Fruit fly (Drosophila melanogaster) whole organism, prepupa: Measurements from ENCODE around the gene CG43618.

Experiments
- Blimp-1 ChIP-seq: fragments of 200-800 bp; sonication (Bioruptor generic); optimal IDR thresholded peaks from 3 replicates; lab custom pipeline; 2017; ENCODE audit warnings: missing biosample characterization, missing genetic modification characterization, mild to moderate bottlenecking, moderate library complexity, missing genetic modification reagents
- CG10631 ChIP-seq: fragments of 200-800 bp; sonication (Bioruptor generic); optimal IDR thresholded peaks from 2 replicates; lab custom pipeline; 2016; ENCODE audit warnings: missing biosample characterization, missing genetic modification characterization
- CG10669 ChIP-seq: fragments of 200-800 bp; sonication (Bioruptor generic); optimal IDR thresholded peaks from 3 replicates; lab custom pipeline; 2018; ENCODE audit warnings: missing biosample characterization, mild to moderate bottlenecking, missing genetic modification characterization, moderate library complexity
- CG11294 ChIP-seq: fragments of 200-800 bp; sonication (Bioruptor generic); IDR thresholded peaks from 2 replicates; pipeline ENCODE4 v1.3.6; 2022; ENCODE audit warnings: missing biosample characterization, missing genetic modification characterization
- CG11762 ChIP-seq: fragments of 200-800 bp; sonication (Bioruptor generic); optimal IDR thresholded peaks from 3 replicates; lab custom pipeline; 2016; ENCODE audit warnings: missing biosample characterization, missing genetic modification characterization; ENCODE audit not compliant: insufficient read depth
- CG11902 ChIP-seq: fragments of 200-800 bp; sonication (Bioruptor generic); optimal IDR thresholded peaks from 3 replicates; lab custom pipeline; 2016; ENCODE audit warnings: missing biosample characterization, missing genetic modification characterization
- CG15336 ChIP-seq: fragments of 200-800 bp; sonication (Bioruptor generic); IDR thresholded peaks from 2 replicates; pipeline ENCODE4 v1.3.6; 2022; ENCODE audit warnings: missing biosample characterization, missing genetic modification characterization
- CG1621 ChIP-seq: fragments of 200-800 bp; sonication (Bioruptor generic); optimal IDR thresholded peaks from 3 replicates; lab custom pipeline; 2018; ENCODE audit warnings: missing biosample characterization, mild to moderate bottlenecking, missing genetic modification characterization
- CG16779 ChIP-seq: fragments of 200-800 bp; sonication (Bioruptor generic); optimal IDR thresholded peaks from 3 replicates; lab custom pipeline; 2017; ENCODE audit warnings: missing biosample characterization, mild to moderate bottlenecking, missing genetic modification characterization
- CG3032 ChIP-seq: fragments of 200-800 bp; optimal IDR thresholded peaks from 2 replicates; lab custom pipeline; 2019; ENCODE audit warnings: missing biosample characterization, mild to moderate bottlenecking, missing genetic modification characterization, moderate library complexity
- CG31627 ChIP-seq: fragments of 200-800 bp; sonication (Bioruptor generic); optimal IDR thresholded peaks from 3 replicates; lab custom pipeline; 2016; ENCODE audit warnings: missing biosample characterization, missing genetic modification characterization
- CG34406 ChIP-seq: fragments of 200-800 bp; sonication (Bioruptor generic); optimal IDR thresholded peaks from 3 replicates; lab custom pipeline; 2016; ENCODE audit warnings: missing biosample characterization, missing genetic modification characterization
- CG3919 ChIP-seq: fragments of 200-800 bp; sonication (Bioruptor generic); optimal IDR thresholded peaks from 3 replicates; lab custom pipeline; 2016; ENCODE audit warnings: missing biosample characterization, missing genetic modification characterization
- CG6163 ChIP-seq: fragments of 200-800 bp; sonication (Bioruptor generic); IDR thresholded peaks from 3 replicates; pipeline ENCODE4 v1.3.6; 2022; ENCODE audit warnings: missing biosample characterization, missing genetic modification characterization
- CG6276 ChIP-seq: fragments of 200-800 bp; sonication (Bioruptor generic); optimal IDR thresholded peaks from 2 replicates; lab custom pipeline; 2017; ENCODE audit warnings: missing biosample characterization, mild to moderate bottlenecking, missing genetic modification characterization
- CG6792 ChIP-seq: fragments of 200-800 bp; sonication (Bioruptor generic); optimal IDR thresholded peaks from 3 replicates; lab custom pipeline; 2016; ENCODE audit warnings: missing biosample characterization, missing genetic modification characterization
- CG6808 ChIP-seq: fragments of 200-800 bp; sonication (Bioruptor generic); optimal IDR thresholded peaks from 3 replicates; lab custom pipeline; 2017; ENCODE audit warnings: missing biosample characterization, missing genetic modification characterization, mild to moderate bottlenecking, moderate library complexity, missing genetic modification reagents
- CG6854 ChIP-seq: fragments of 200-800 bp; sonication (Bioruptor generic); optimal IDR thresholded peaks from 2 replicates; lab custom pipeline; 2017; ENCODE audit warnings: missing biosample characterization, mild to moderate bottlenecking, missing genetic modification characterization
- CG7368 ChIP-seq: fragments of 200-800 bp; sonication (Bioruptor generic); optimal IDR thresholded peaks from 3 replicates; lab custom pipeline; 2016; ENCODE audit warnings: missing biosample characterization, missing genetic modification characterization
- CG8119 ChIP-seq: fragments of 200-800 bp; sonication (Bioruptor generic); IDR thresholded peaks from 3 replicates; pipeline ENCODE4 v1.3.6; 2022; ENCODE audit warnings: missing biosample characterization, missing genetic modification characterization
- CG8319 ChIP-seq: fragments of 200-800 bp; sonication (Bioruptor generic); optimal IDR thresholded peaks from 3 replicates; lab custom pipeline; 2016; ENCODE audit warnings: missing biosample characterization, missing genetic modification characterization
- CG8632 ChIP-seq: fragments of 200-800 bp; sonication (Bioruptor generic); optimal IDR thresholded peaks from 3 replicates; lab custom pipeline; 2016; ENCODE audit warnings: missing biosample characterization, missing genetic modification characterization
- Eip75B ChIP-seq: fragments of 200-800 bp; sonication (Bioruptor generic); optimal IDR thresholded peaks from 3 replicates; lab custom pipeline; 2016; ENCODE audit warnings: missing biosample characterization, missing genetic modification characterization
- Eip78C ChIP-seq: fragments of 200-800 bp; sonication (Bioruptor generic); peaks from one replicate; lab custom pipeline; 2016; ENCODE audit warnings: missing biosample characterization, missing genetic modification characterization
- Eip93F ChIP-seq: fragments of 200-800 bp; sonication (Bioruptor generic); optimal IDR thresholded peaks from 2 replicates; lab custom pipeline; 2016; ENCODE audit warnings: missing biosample characterization, mild to moderate bottlenecking, missing genetic modification characterization
- Ets21C ChIP-seq: fragments of 200-800 bp; sonication (Bioruptor generic); optimal IDR thresholded peaks from 3 replicates; lab custom pipeline; 2016; ENCODE audit warnings: missing biosample characterization, missing genetic modification characterization
- Ets96B ChIP-seq: fragments of 200-800 bp; optimal IDR thresholded peaks from 2 replicates; lab custom pipeline; 2019; ENCODE audit warnings: missing biosample characterization, mild to moderate bottlenecking, missing genetic modification characterization, moderate library complexity
- Gug ChIP-seq: fragments of 200-800 bp; sonication (Bioruptor generic); IDR thresholded peaks from 2 replicates; pipeline ENCODE4 v1.3.6; 2022; ENCODE audit warnings: missing biosample characterization, missing genetic modification characterization
- Hr38 ChIP-seq: sonication (Bioruptor generic); optimal IDR thresholded peaks from 2 replicates; lab custom pipeline; 2016; ENCODE audit warnings: missing biosample characterization, missing genetic modification characterization
- Hr4 ChIP-seq: fragments of 200-800 bp; sonication (Bioruptor generic); optimal IDR thresholded peaks from 3 replicates; lab custom pipeline; 2016; ENCODE audit warnings: missing biosample characterization, missing genetic modification characterization
- Lpt ChIP-seq: fragments of 200-800 bp; sonication (Bioruptor generic); optimal IDR thresholded peaks from 3 replicates; lab custom pipeline; 2016; ENCODE audit warnings: missing biosample characterization, missing genetic modification characterization
- OdsH ChIP-seq: fragments of 200-800 bp; sonication (Bioruptor generic); optimal IDR thresholded peaks from 3 replicates; lab custom pipeline; 2016; ENCODE audit warnings: missing biosample characterization, missing genetic modification characterization
- Smox ChIP-seq: fragments of 200-800 bp; sonication (Bioruptor generic); optimal IDR thresholded peaks from 3 replicates; lab custom pipeline; 2016; ENCODE audit warnings: missing biosample characterization, missing genetic modification characterization
- Sox102F ChIP-seq: fragments of 200-800 bp; sonication (Bioruptor generic); optimal IDR thresholded peaks from 2 replicates; lab custom pipeline; 2016; ENCODE audit warnings: missing biosample characterization, mild to moderate bottlenecking, missing genetic modification characterization
- Sox14 ChIP-seq: fragments of 200-800 bp; sonication (Bioruptor generic); optimal IDR thresholded peaks from 3 replicates; lab custom pipeline; 2016; ENCODE audit warnings: missing biosample characterization, missing genetic modification characterization
- Sox15 ChIP-seq: fragments of 200-800 bp; sonication (Bioruptor generic); optimal IDR thresholded peaks from 3 replicates; lab custom pipeline; 2016; ENCODE audit warnings: missing biosample characterization, missing genetic modification characterization
- achi ChIP-seq: fragments of 200-800 bp; sonication (Bioruptor generic); optimal IDR thresholded peaks from 3 replicates; lab custom pipeline; 2016; ENCODE audit warnings: missing biosample characterization, missing genetic modification characterization
- cyc ChIP-seq: fragments of 200-800 bp; sonication (Bioruptor generic); optimal IDR thresholded peaks from 3 replicates; lab custom pipeline; 2016; ENCODE audit warnings: missing biosample characterization, missing genetic modification characterization
- dac ChIP-seq: fragments of 200-800 bp; sonication (Bioruptor generic); optimal IDR thresholded peaks from 2 replicates; lab custom pipeline; 2017; ENCODE audit warnings: missing biosample characterization, mild to moderate bottlenecking, missing genetic modification characterization
- dsx ChIP-seq: fragments of 200-800 bp; optimal IDR thresholded peaks from 3 replicates; lab custom pipeline; 2019; ENCODE audit warnings: missing biosample characterization, mild to moderate bottlenecking, missing genetic modification characterization, moderate library complexity; ENCODE audit not compliant: poor library complexity, severe bottlenecking
- eg ChIP-seq: fragments of 200-800 bp; sonication (Bioruptor generic); IDR thresholded peaks from 3 replicates; pipeline ENCODE4 v1.3.6; 2022; ENCODE audit warnings: missing biosample characterization, missing genetic modification characterization
- esn ChIP-seq: fragments of 200-800 bp; sonication (Bioruptor generic); optimal IDR thresholded peaks from 2 replicates; lab custom pipeline; 2016; ENCODE audit warnings: missing biosample characterization, mild to moderate bottlenecking, missing genetic modification characterization, moderate library complexity
- fd85E ChIP-seq: fragments of 200-800 bp; sonication (Bioruptor generic); optimal IDR thresholded peaks from 3 replicates; lab custom pipeline; 2016; ENCODE audit warnings: missing biosample characterization, missing genetic modification characterization
- fkh ChIP-seq: fragments of 200-800 bp; sonication (Bioruptor generic); optimal IDR thresholded peaks from 3 replicates; lab custom pipeline; 2017; ENCODE audit warnings: missing biosample characterization, mild to moderate bottlenecking, missing genetic modification characterization, moderate library complexity
- lz ChIP-seq: fragments of 200-800 bp; sonication (Bioruptor generic); optimal IDR thresholded peaks from 3 replicates; lab custom pipeline; 2016; ENCODE audit warnings: missing biosample characterization, missing genetic modification characterization
- net ChIP-seq: fragments of 200-800 bp; sonication (Bioruptor generic); optimal IDR thresholded peaks from 3 replicates; lab custom pipeline; 2016; ENCODE audit warnings: missing biosample characterization, missing genetic modification characterization
- pdm3 ChIP-seq: fragments of 200-800 bp; sonication (Bioruptor generic); optimal IDR thresholded peaks from 3 replicates; lab custom pipeline; 2016; ENCODE audit warnings: missing biosample characterization, missing genetic modification characterization
- salr ChIP-seq, 2 experiments: fragments of 200-800 bp; sonication (Bioruptor generic); optimal IDR thresholded peaks; 3 replicates each; lab custom pipeline; 2016 to 2018; ENCODE audit warnings: missing biosample characterization in 2 of 2, missing genetic modification characterization in 2 of 2, mild to moderate bottlenecking in 1 of 2
- svp ChIP-seq: fragments of 200-800 bp; sonication (Bioruptor generic); peaks from one replicate; lab custom pipeline; 2016; ENCODE audit warnings: missing biosample characterization, missing genetic modification characterization
- topi ChIP-seq: fragments of 200-800 bp; sonication (Bioruptor generic); optimal IDR thresholded peaks from 3 replicates; lab custom pipeline; 2016; ENCODE audit warnings: missing biosample characterization, missing genetic modification characterization
- vri ChIP-seq: fragments of 200-800 bp; sonication (Bioruptor generic); optimal IDR thresholded peaks from 3 replicates; lab custom pipeline; 2016; ENCODE audit warnings: missing biosample characterization, mild to moderate bottlenecking, missing genetic modification characterization

Gene CG43618

dm6 chr3R:8013121-8014009 lies 35.6 kb upstream of the CG43618 start, which contains the start of the genes CG10435 and Pbp95:
TSS of gene CG10435 (minus strand) at chr3R:8013201.
TSS of gene Pbp95 (plus strand) at chr3R:8013791.
- TF ChIP-seq CG10631 (GFP tag; lab: Kevin White, UChicago) (peak; percentile 44), fd85E (GFP tag; lab: Kevin White, UChicago) (no peak), CG3032 (peak; percentile 27), CG6276 (no peak), Blimp-1 (GFP tag; lab: Kevin White, UChicago) (no peak), eg (GFP tag; lab: Robert Waterston, UW) (no peak; the same call in 1 of the 3 replicates), dsx (no peak), CG6792 (GFP tag; lab: Kevin White, UChicago) (no peak), CG34406 (GFP tag; lab: Kevin White, UChicago) (no peak), cyc (GFP tag; lab: Kevin White, UChicago) (peak; percentile 52), CG11294 (GFP tag; lab: Robert Waterston, UW) (0 out of 2 replicates have a peak, but pooled peaks have one; percentile 24), Ets96B (no peak), Lpt (GFP tag; lab: Kevin White, UChicago) (peak; percentile 45), CG15336 (no peak), lz (GFP tag; lab: Kevin White, UChicago) (peak; percentile 58), CG7368 (GFP tag; lab: Kevin White, UChicago) (peak; percentile 37), Gug (GFP tag; lab: Robert Waterston, UW) (no peak), CG31627 (GFP tag; lab: Kevin White, UChicago) (peak; percentile 53), CG6854 (GFP tag; lab: Kevin White, UChicago) (no peak), CG8319 (GFP tag; lab: Kevin White, UChicago) (no peak), CG1621 (tag; lab: Kevin White, UChicago) (no peak), esn (GFP tag; lab: Kevin White, UChicago) (peak; percentile 55), Hr4 (GFP tag; lab: Kevin White, UChicago) (peak; percentile 44), Hr38 (GFP tag; lab: Kevin White, UChicago) (no peak), vri (GFP tag; lab: Kevin White, UChicago) (no peak), CG11762 (GFP tag; lab: Kevin White, UChicago) (peak; percentile 3), CG3919 (GFP tag; lab: Kevin White, UChicago) (no peak), Smox (GFP tag; lab: Kevin White, UChicago) (no peak), CG6808 (GFP tag; lab: Kevin White, UChicago) (no peak), Eip93F (GFP tag; lab: Kevin White, UChicago) (no peak), fkh (GFP tag; lab: Kevin White, UChicago) (no peak), pdm3 (GFP tag; lab: Kevin White, UChicago) (no peak), CG10669 (GFP tag; lab: Kevin White, UChicago) (no peak), Ets21C (GFP tag; lab: Kevin White, UChicago) (peak; percentile 24), CG16779 (tag; lab: Kevin White, UChicago) (no peak), CG11902 (GFP tag; lab: Kevin White, UChicago) (peak; percentile 29), topi (GFP tag; lab: Kevin White, UChicago) (no peak), Sox102F (GFP tag; lab: Kevin White, UChicago) (no peak), svp (GFP tag; lab: Kevin White, UChicago) (peak; percentile 97), CG8119 (0 out of 3 replicates have a peak, but pooled peaks have one; percentile 14), net (GFP tag; lab: Kevin White, UChicago) (no peak), Eip75B (no peak), CG8632 (GFP tag; lab: Kevin White, UChicago) (no peak), Sox14 (GFP tag; lab: Kevin White, UChicago) (peak; percentile 55), Sox15 (no peak), salr (GFP tag; optimal IDR thresholded peaks at IDR 0.05; lab: Kevin White, UChicago) (no peak), dac (no peak), Eip78C (GFP tag; lab: Kevin White, UChicago) (no peak), CG6163 (GFP tag; lab: Robert Waterston, UW) (peak; percentile 62), achi (GFP tag; lab: Kevin White, UChicago) (no peak), OdsH (GFP tag; lab: Kevin White, UChicago) (no peak)
